Worm (Caenorhabditis elegans) whole organism, young adult: ENCODE results near the gene mrpl-18.

Experiments used
- F57A8.1 ChIP-seq: fragments of 200-800 bp; sonication (Bioruptor generic); optimal IDR thresholded peaks from 2 replicates; lab custom pipeline; 2018; ENCODE audit warnings: mild to moderate bottlenecking, missing genetic modification characterization, moderate library complexity, missing compliant biosample characterization
- egl-44 ChIP-seq: fragments of 200-800 bp; sonication (Bioruptor generic); IDR thresholded peaks from 2 replicates; pipeline ENCODE4 v1.3.6; 2022; ENCODE audit warnings: missing genetic modification reagents, missing genetic modification characterization, missing compliant biosample characterization
- ets-4 ChIP-seq: fragments of 200-800 bp; sonication (Bioruptor generic); optimal IDR thresholded peaks from 2 replicates; lab custom pipeline; 2018; ENCODE audit warnings: mild to moderate bottlenecking, missing genetic modification characterization, missing compliant biosample characterization
- hmg-1.2 ChIP-seq: fragments of 200-800 bp; sonication (Bioruptor generic); IDR thresholded peaks from 2 replicates; pipeline ENCODE4 v1.3.6; 2022; ENCODE audit warnings: missing genetic modification reagents, missing genetic modification characterization, missing compliant biosample characterization
- mxl-1 ChIP-seq: sonication (generic microtip); optimal IDR thresholded peaks from 2 replicates; lab custom pipeline; 2016; ENCODE audit warnings: missing genetic modification characterization, missing compliant biosample characterization
- pha-4 ChIP-seq: fragments of 150-350 bp; sonication (generic microtip); optimal IDR thresholded peaks from 2 replicates; lab custom pipeline; 2014; ENCODE audit warnings: missing biosample characterization, missing genetic modification reagents, missing genetic modification characterization
- ztf-25 ChIP-seq: fragments of 200-800 bp; sonication (Bioruptor generic); IDR thresholded peaks from 2 replicates; pipeline ENCODE4 v1.3.6; 2022; ENCODE audit warnings: missing genetic modification reagents, missing genetic modification characterization, missing compliant biosample characterization

DNA sequence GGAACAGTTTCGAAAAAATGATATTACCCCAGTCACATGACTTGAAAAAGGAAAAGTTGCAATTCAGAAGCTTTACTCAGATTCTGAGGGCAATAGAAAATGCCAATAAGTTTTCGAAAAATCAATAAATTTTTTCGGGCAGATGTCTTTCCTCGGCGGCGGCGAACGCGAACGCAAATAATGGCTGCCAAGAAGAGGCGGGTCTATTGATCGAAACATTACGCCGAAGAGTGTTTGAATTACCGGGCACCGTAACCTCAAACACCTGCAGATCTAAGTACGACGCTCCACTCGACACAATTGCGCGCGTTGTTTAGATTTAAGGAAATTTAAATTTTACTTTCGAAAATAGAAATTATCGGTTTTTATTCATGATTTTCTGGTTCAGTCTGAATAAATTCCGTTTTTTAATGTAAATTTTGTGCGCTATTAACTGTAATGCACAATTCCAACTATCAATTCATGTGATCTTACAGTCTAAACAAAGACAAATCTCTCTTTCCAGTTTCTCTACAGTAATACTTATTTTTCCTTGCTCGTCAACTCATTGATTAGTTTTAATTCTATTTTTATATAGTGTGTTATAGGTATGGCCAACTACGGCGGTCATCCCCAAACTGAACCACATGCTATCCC lies 19.1 kb downstream of the mrpl-18 start, which contains the start of gene prp-8:
- TF ChIP-seq ets-4, result no peak
- TF ChIP-seq F57A8.1 (GFP tag; lab: Kevin White, UChicago), result no peak
- no peak for TF ChIP-seq mxl-1 (tag; lab: Kevin White, UChicago)
- TF ChIP-seq egl-44 (GFP tag; lab: Robert Waterston, UW), result no peak
- TF ChIP-seq hmg-1.2 (GFP tag; lab: Robert Waterston, UW), result peak; percentile 60
- peak; percentile 85 for TF ChIP-seq pha-4 (tag; lab: Kevin White, UChicago)
- TF ChIP-seq ztf-25 (GFP tag; lab: Robert Waterston, UW), result no peak
